Worm (Caenorhabditis elegans) whole organism, late embryonic: Measurements from ENCODE around the gene srx-102.

Source experiments
- hlh-30 ChIP-seq: sonication (generic microtip); optimal IDR thresholded peaks from 2 replicates; lab custom pipeline; 2017; ENCODE audit warnings: antibody characterized with exemption, missing genetic modification characterization, missing compliant biosample characterization; ENCODE audit not compliant: insufficient read depth
- nhr-11 ChIP-seq: fragments of 150-350 bp; optimal IDR thresholded peaks from 2 replicates; lab custom pipeline; 2014; ENCODE audit warnings: missing biosample characterization, missing genetic modification characterization

- TF ChIP-seq nhr-11 (tag; lab: Kevin White, UChicago): no peak
- no peak for TF ChIP-seq hlh-30 (tag; lab: Kevin White, UChicago)
These were observed 37.2 kb upstream of the srx-102 start, which contains the start of the genes sdz-12 and bath-31 for ce11 chrII:3731723-3732122.
